Worm (Caenorhabditis elegans): ENCODE measurements around the gene gex-2.

Gene gex-2

DNA sequence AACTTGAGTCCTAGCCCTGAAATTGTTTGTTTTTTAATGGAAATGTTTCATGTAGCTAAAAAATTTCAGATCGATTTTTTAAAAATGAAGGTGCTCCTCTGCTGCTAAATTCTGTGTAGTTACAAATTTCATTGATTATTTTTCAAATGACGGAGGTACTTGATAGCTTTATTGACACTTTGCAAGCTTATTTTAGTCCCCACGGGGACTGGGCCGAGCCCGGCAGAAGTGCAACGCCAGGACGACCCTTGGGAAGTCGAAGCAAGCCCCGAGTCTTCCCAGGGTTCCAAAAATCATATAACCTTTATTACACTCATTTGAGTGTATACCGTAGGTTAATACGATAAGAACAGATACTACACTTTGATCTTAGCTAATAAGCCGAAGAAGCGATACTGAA, 51.3 kb downstream of the gex-2 start:
- TF ChIP-seq madf-10 (tag; optimal IDR thresholded peaks at IDR 0.05) (no peak), unc-130 (GFP tag; optimal IDR thresholded peaks at IDR 0.05) (no peak), D2030.7 (GFP tag; IDR thresholded peaks at IDR 0.05) (peak; percentile 37; the same call in 1 of the 2 replicates), unc-62 (GFP tag; optimal IDR thresholded peaks at IDR 0.05) (no peak), nhr-27 (tag; optimal IDR thresholded peaks at IDR 0.05) (no peak), aptf-2 (GFP tag; conservative IDR thresholded peaks at IDR 0.05) (peak; percentile 56; the same call in 1 of the 2 replicates), attf-6 (GFP tag; IDR thresholded peaks at IDR 0.05) (peak; percentile 81), aptf-3 (GFP tag; IDR thresholded peaks at IDR 0.05) (0 out of 2 replicates have a peak, but pooled peaks have one; percentile 23), madf-8 (GFP tag; conservative IDR thresholded peaks at IDR 0.05) (no peak), F57C9.4 (tag; optimal IDR thresholded peaks at IDR 0.05) (no peak), lin-54 (GFP tag; optimal IDR thresholded peaks at IDR 0.05) (no peak), repo-1 (tag; optimal IDR thresholded peaks at IDR 0.05) (no peak), F57A8.1 (GFP tag; optimal IDR thresholded peaks at IDR 0.05) (no peak), ama-1 (optimal IDR thresholded peaks at IDR 0.05) (no peak), ama-1 (GFP tag; optimal IDR thresholded peaks at IDR 0.05) (no peak), ztf-6 (GFP tag; IDR thresholded peaks at IDR 0.05) (no peak), attf-3 (GFP tag; conservative IDR thresholded peaks at IDR 0.05) (no peak), fkh-3 (tag; optimal IDR thresholded peaks at IDR 0.05) (no peak), Y95B8A.8 (GFP tag; IDR thresholded peaks at IDR 0.05) (no peak), bed-2 (GFP tag; IDR thresholded peaks at IDR 0.05) (no peak), tlf-1 (GFP tag; optimal IDR thresholded peaks at IDR 0.05) (no peak), F22D6.2 (tag; optimal IDR thresholded peaks at IDR 0.05) (no peak), athp-1 (tag; optimal IDR thresholded peaks at IDR 0.05) (no peak), mes-4 (tag; optimal IDR thresholded peaks at IDR 0.05) (no peak), sea-2 (GFP tag; IDR thresholded peaks at IDR 0.05) (no peak), F33H1.4 (GFP tag; IDR thresholded peaks at IDR 0.05) (no peak), him-1 (tag; optimal IDR thresholded peaks at IDR 0.05) (no peak), gei-17 (GFP tag; optimal IDR thresholded peaks at IDR 0.05) (no peak), dpff-1 (tag; optimal IDR thresholded peaks at IDR 0.05) (no peak), Y53G8AR.9 (GFP tag; conservative IDR thresholded peaks at IDR 0.05) (no peak), sdz-38 (tag; optimal IDR thresholded peaks at IDR 0.05) (no peak), K11D2.4 (GFP tag; IDR thresholded peaks at IDR 0.05) (no peak), somi-1 (GFP tag; optimal IDR thresholded peaks at IDR 0.05) (no peak), chd-7 (tag; optimal IDR thresholded peaks at IDR 0.05) (no peak)

ce11 chrIV:625947-626548, 53.5 kb downstream of the gex-2 start:
- no peak for TF ChIP-seq attf-3 (GFP tag; conservative IDR thresholded peaks at IDR 0.05)
- no peak for TF ChIP-seq mxl-1 (tag; optimal IDR thresholded peaks at IDR 0.05)
- no peak for TF ChIP-seq ccch-3 (GFP tag; optimal IDR thresholded peaks at IDR 0.05)
- no peak for TF ChIP-seq C06A6.2 (GFP tag; conservative IDR thresholded peaks at IDR 0.05)
- TF ChIP-seq xnd-1 (tag; optimal IDR thresholded peaks at IDR 0.05): no peak
- TF ChIP-seq nhr-90 (tag; optimal IDR thresholded peaks at IDR 0.05): no peak
- TF ChIP-seq dox-1 (GFP tag; IDR thresholded peaks at IDR 0.05): peak; percentile 40; the same call in 1 of the 2 replicates
- TF ChIP-seq unc-62 (GFP tag; optimal IDR thresholded peaks at IDR 0.05): peak; percentile 81
- TF ChIP-seq Y56A3A.18 (GFP tag; IDR thresholded peaks at IDR 0.05): no peak
- no peak for TF ChIP-seq bed-2 (GFP tag; IDR thresholded peaks at IDR 0.05)
- TF ChIP-seq lin-40 (tag; optimal IDR thresholded peaks at IDR 0.05): peak; percentile 53
- TF ChIP-seq F33H1.4 (GFP tag; IDR thresholded peaks at IDR 0.05): no peak
- TF ChIP-seq zfh-2 (GFP tag; conservative IDR thresholded peaks at IDR 0.05): no peak
- no peak for TF ChIP-seq cebp-1 (GFP tag; IDR thresholded peaks at IDR 0.05)
- TF ChIP-seq cebp-1 (tag; optimal IDR thresholded peaks at IDR 0.05): peak; percentile 27
- TF ChIP-seq snpc-4 (GFP tag; optimal IDR thresholded peaks at IDR 0.05): no peak
- TF ChIP-seq snpc-4 (tag; optimal IDR thresholded peaks at IDR 0.05): peak in 2 of 4 experiments; percentile 5 to 18
- peak; percentile 86 for TF ChIP-seq nhr-80 (tag; optimal IDR thresholded peaks at IDR 0.05)
- TF ChIP-seq K12H6.12 (tag; optimal IDR thresholded peaks at IDR 0.05): no peak
- TF ChIP-seq lsl-1 (GFP tag; optimal IDR thresholded peaks at IDR 0.05): no peak
- no peak for TF ChIP-seq nhr-120 (GFP tag; IDR thresholded peaks at IDR 0.05)

Data from whole organism, young adult.